Worm (Caenorhabditis elegans) whole organism, L1 larva: Measurements from ENCODE around the gene T14B1.1.

Experiments used
- F16B12.6 ChIP-seq: fragments of 150-350 bp; optimal IDR thresholded peaks from 2 replicates; lab custom pipeline; 2014; ENCODE audit warnings: missing biosample characterization, missing genetic modification characterization
- aha-1 ChIP-seq: fragments of 150-350 bp; optimal IDR thresholded peaks from 2 replicates; lab custom pipeline; 2014; ENCODE audit warnings: missing biosample characterization, missing genetic modification characterization
- blmp-1 ChIP-seq: fragments of 150-350 bp; optimal IDR thresholded peaks from 2 replicates; lab custom pipeline; 2014; ENCODE audit warnings: missing biosample characterization, missing genetic modification characterization
- ceh-63 ChIP-seq: fragments of 200-800 bp; sonication (Bioruptor generic); optimal IDR thresholded peaks from 2 replicates; lab custom pipeline; 2018; ENCODE audit warnings: mild to moderate bottlenecking, missing genetic modification characterization, missing compliant biosample characterization
- ceh-8 ChIP-seq: fragments of 200-800 bp; sonication (Bioruptor generic); optimal IDR thresholded peaks from 2 replicates; lab custom pipeline; 2018; ENCODE audit warnings: mild to moderate bottlenecking, missing genetic modification characterization, moderate library complexity, missing compliant biosample characterization
- efl-1 ChIP-seq, 4 experiments: fragments of 150-350 bp; optimal IDR thresholded peaks in 3 of 4; peaks in 1 of 4; 1 replicate in 1 of 4; 2 replicates in 3 of 4; lab custom pipeline; 2014; ENCODE audit warnings: missing biosample characterization in 2 of 4, missing genetic modification characterization in 2 of 4, missing genetic modification reagents in 2 of 4
- fkh-4 ChIP-seq: sonication (generic microtip); optimal IDR thresholded peaks from 2 replicates; lab custom pipeline; 2016; ENCODE audit warnings: missing compliant biosample characterization, missing genetic modification characterization, borderline replicate concordance
- lin-13 ChIP-seq: fragments of 150-350 bp; optimal IDR thresholded peaks from 2 replicates; lab custom pipeline; 2014; ENCODE audit warnings: missing biosample characterization, missing genetic modification reagents, missing genetic modification characterization
- lin-14 ChIP-seq: fragments of 200-800 bp; sonication (Bioruptor generic); optimal IDR thresholded peaks from 2 replicates; lab custom pipeline; 2018; ENCODE audit warnings: mild to moderate bottlenecking, missing genetic modification characterization, moderate library complexity, missing compliant biosample characterization
- lin-15B ChIP-seq: fragments of 150-350 bp; sonication (generic microtip); optimal IDR thresholded peaks from 3 replicates; lab custom pipeline; 2014; ENCODE audit warnings: missing biosample characterization, missing genetic modification characterization
- mef-2 ChIP-seq: fragments of 150-350 bp; optimal IDR thresholded peaks from 2 replicates; lab custom pipeline; 2014; ENCODE audit warnings: missing biosample characterization, missing genetic modification characterization
- mep-1 ChIP-seq: fragments of 150-350 bp; optimal IDR thresholded peaks from 2 replicates; lab custom pipeline; 2014; ENCODE audit warnings: missing biosample characterization, missing genetic modification characterization
- nhr-11 ChIP-seq: fragments of 150-350 bp; optimal IDR thresholded peaks from 2 replicates; lab custom pipeline; 2014; ENCODE audit warnings: missing biosample characterization, missing genetic modification characterization
- nhr-237 ChIP-seq: fragments of 150-350 bp; optimal IDR thresholded peaks from 2 replicates; lab custom pipeline; 2014; ENCODE audit warnings: missing biosample characterization, missing genetic modification characterization
- nhr-71 ChIP-seq: sonication (generic microtip); optimal IDR thresholded peaks from 2 replicates; lab custom pipeline; 2016; ENCODE audit warnings: mild to moderate bottlenecking, missing genetic modification characterization, moderate library complexity, missing compliant biosample characterization
- snu-23 ChIP-seq: sonication (generic microtip); optimal IDR thresholded peaks from 2 replicates; lab custom pipeline; 2016; ENCODE audit warnings: missing genetic modification characterization, missing compliant biosample characterization
- tlp-1 ChIP-seq: fragments of 150-350 bp; optimal IDR thresholded peaks from 2 replicates; lab custom pipeline; 2014; ENCODE audit warnings: missing biosample characterization, missing genetic modification characterization
- vab-15 ChIP-seq: sonication (generic microtip); optimal IDR thresholded peaks from 2 replicates; lab custom pipeline; 2017; ENCODE audit warnings: missing genotype, mild to moderate bottlenecking, missing genetic modification characterization, missing compliant biosample characterization

The T14B1.1 gene

DNA sequence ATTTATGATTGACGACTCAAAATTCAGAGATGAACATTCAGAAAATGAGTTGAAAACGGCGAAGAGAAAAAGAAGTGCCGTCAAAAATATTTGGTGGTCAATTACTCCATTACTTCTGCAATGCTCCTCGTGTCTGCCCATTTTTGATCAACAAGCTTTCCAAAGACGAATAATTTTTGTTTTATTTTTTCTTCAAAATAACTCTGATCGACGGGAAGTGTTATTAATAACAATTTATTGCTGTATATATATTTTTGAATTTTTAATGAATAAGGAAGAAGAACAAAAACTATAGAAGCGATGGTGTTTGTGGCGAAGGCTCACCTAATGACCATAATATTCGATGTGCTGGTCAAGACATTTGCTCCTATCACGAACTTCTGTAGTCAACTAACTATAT lies 48.4 kb downstream of the T14B1.1 start, which contains the start of gene C11E4.8:
Gene C11E4.8, plus strand, starts transcription at position 301 of the 400 bp plus-strand sequence.
- TF ChIP-seq ceh-8 (GFP tag; lab: Kevin White, UChicago) (no peak), nhr-11 (no peak), ceh-63 (GFP tag; lab: Kevin White, UChicago) (no peak), tlp-1 (no peak), nhr-71 (tag; lab: Kevin White, UChicago) (no peak), snu-23 (GFP tag; lab: Kevin White, UChicago) (no peak), aha-1 (no peak)

ce11 chrX:9616919-9617318 lies 51.6 kb downstream of the T14B1.1 start, which contains the start of gene C11E4.7:
Gene C11E4.7, plus strand, starts transcription at chrX:9617219.
- no peak for TF ChIP-seq mep-1 (tag; lab: Kevin White, UChicago)
- no peak for TF ChIP-seq mef-2
- no peak for TF ChIP-seq fkh-4 (tag; lab: Kevin White, UChicago)
- no peak for TF ChIP-seq efl-1 (optimal IDR thresholded peaks at IDR 0.05; lab: Kevin White, UChicago)
- no peak for TF ChIP-seq efl-1 (GFP tag; optimal IDR thresholded peaks at IDR 0.05 in 1 of 2; lab: Kevin White, UChicago)
- no peak for TF ChIP-seq blmp-1 (tag; lab: Kevin White, UChicago)
- no peak for TF ChIP-seq lin-14 (GFP tag; lab: Kevin White, UChicago)
- no peak for TF ChIP-seq lin-13
- no peak for TF ChIP-seq vab-15 (tag; lab: Kevin White, UChicago)
- TF ChIP-seq lin-15B: no peak
- TF ChIP-seq F16B12.6: no peak
- no peak for TF ChIP-seq nhr-237 (tag; lab: Kevin White, UChicago)
